Worm (Caenorhabditis elegans) whole organism, L4 larva: Measurements from ENCODE around the gene mes-4.
A peak's percentile ranks its signal among the peaks of the same experiment; 100 is the strongest.

Experiments
- F26F4.8 ChIP-seq: fragments of 200-800 bp; sonication (Bioruptor generic); conservative IDR thresholded peaks from 2 replicates; pipeline ENCODE4 v1.3.6; 2022; ENCODE audit warnings: missing genetic modification characterization, missing compliant biosample characterization
- F37D6.2 ChIP-seq: sonication (generic microtip); optimal IDR thresholded peaks from 2 replicates; lab custom pipeline; 2016; ENCODE audit warnings: mild to moderate bottlenecking, missing genetic modification characterization, missing compliant biosample characterization
- F49E8.2 ChIP-seq: sonication (generic microtip); optimal IDR thresholded peaks from 2 replicates; lab custom pipeline; 2016; ENCODE audit warnings: missing compliant biosample characterization, mild to moderate bottlenecking, missing genetic modification characterization, borderline replicate concordance
- T20F7.1 ChIP-seq: fragments of 200-800 bp; sonication (Bioruptor generic); optimal IDR thresholded peaks from 2 replicates; lab custom pipeline; 2018; ENCODE audit warnings: mild to moderate bottlenecking, missing genetic modification characterization, missing compliant biosample characterization
- Y105C5A.15 ChIP-seq: fragments of 200-800 bp; sonication (Bioruptor generic); IDR thresholded peaks from 2 replicates; pipeline ENCODE4 v1.3.6; 2022; ENCODE audit warnings: missing genetic modification characterization, missing compliant biosample characterization
- Y48G9A.11 ChIP-seq: fragments of 200-800 bp; sonication (Bioruptor generic); IDR thresholded peaks from 2 replicates; pipeline ENCODE4 v1.3.6; 2022; ENCODE audit warnings: missing genetic modification reagents, missing genetic modification characterization, missing compliant biosample characterization
- ZK337.2 ChIP-seq: fragments of 200-800 bp; sonication (Bioruptor generic); IDR thresholded peaks from 2 replicates; pipeline ENCODE4 v1.3.6; 2022; ENCODE audit warnings: missing genetic modification reagents, missing genetic modification characterization, missing compliant biosample characterization
- aha-1 ChIP-seq: fragments of 150-350 bp; peaks from one replicate; lab custom pipeline; 2014; ENCODE audit warnings: missing biosample characterization, missing genetic modification characterization
- ceh-28 ChIP-seq: fragments of 150-350 bp; optimal IDR thresholded peaks from 2 replicates; lab custom pipeline; 2014; ENCODE audit warnings: missing biosample characterization, missing genetic modification reagents, missing genetic modification characterization
- daf-12 ChIP-seq: fragments of 150-350 bp; optimal IDR thresholded peaks from 2 replicates; lab custom pipeline; 2014; ENCODE audit warnings: missing biosample characterization, missing genetic modification reagents, missing genetic modification characterization
- dpl-1 ChIP-seq: fragments of 150-350 bp; optimal IDR thresholded peaks from 2 replicates; lab custom pipeline; 2014; ENCODE audit warnings: missing biosample characterization, missing genetic modification reagents, missing genetic modification characterization
- duxl-1 ChIP-seq: sonication (generic microtip); optimal IDR thresholded peaks from 2 replicates; lab custom pipeline; 2016; ENCODE audit warnings: mild to moderate bottlenecking, missing genetic modification characterization, moderate library complexity, missing compliant biosample characterization; ENCODE audit not compliant: poor library complexity
- dve-1 ChIP-seq: sonication (generic microtip); optimal IDR thresholded peaks from 2 replicates; lab custom pipeline; 2017; ENCODE audit warnings: antibody characterized with exemption, mild to moderate bottlenecking, missing genetic modification characterization, missing compliant biosample characterization; ENCODE audit not compliant: insufficient read depth
- egl-43 ChIP-seq: fragments of 200-800 bp; sonication (Bioruptor generic); IDR thresholded peaks from 2 replicates; pipeline ENCODE4 v1.3.6; 2022; ENCODE audit warnings: missing genetic modification reagents, missing genetic modification characterization, missing compliant biosample characterization
- fos-1 ChIP-seq: fragments of 150-350 bp; optimal IDR thresholded peaks from 2 replicates; lab custom pipeline; 2014; ENCODE audit warnings: missing biosample characterization, missing genetic modification characterization
- gei-8 ChIP-seq: fragments of 200-800 bp; sonication (Bioruptor generic); optimal IDR thresholded peaks from 2 replicates; lab custom pipeline; 2018; ENCODE audit warnings: mild to moderate bottlenecking, missing genetic modification characterization, missing compliant biosample characterization
- hif-1 ChIP-seq, 2 experiments: sonication (generic microtip); optimal IDR thresholded peaks; 2 replicates each; lab custom pipeline; 2016 to 2017; ENCODE audit warnings: missing compliant biosample characterization in 2 of 2, missing genetic modification characterization in 2 of 2, missing genetic modification reagents in 2 of 2, missing genotype in 2 of 2, mild to moderate bottlenecking in 1 of 2
- hlh-11 ChIP-seq: fragments of 200-800 bp; sonication (Bioruptor generic); optimal IDR thresholded peaks from 2 replicates; lab custom pipeline; 2018; ENCODE audit warnings: mild to moderate bottlenecking, missing genetic modification characterization, missing compliant biosample characterization
- hlh-30 ChIP-seq: sonication (generic microtip); optimal IDR thresholded peaks from 2 replicates; lab custom pipeline; 2017; ENCODE audit warnings: antibody characterized with exemption, mild to moderate bottlenecking, missing genetic modification characterization, missing compliant biosample characterization; ENCODE audit not compliant: insufficient read depth
- lim-7 ChIP-seq: fragments of 200-800 bp; sonication (Bioruptor generic); IDR thresholded peaks from 2 replicates; pipeline ENCODE4 v1.3.6; 2022; ENCODE audit warnings: missing genetic modification characterization, missing compliant biosample characterization
- lin-13 ChIP-seq: fragments of 150-350 bp; optimal IDR thresholded peaks from 2 replicates; lab custom pipeline; 2014; ENCODE audit warnings: missing biosample characterization, missing genetic modification reagents, missing genetic modification characterization
- lin-38 ChIP-seq: fragments of 200-800 bp; sonication (Bioruptor generic); IDR thresholded peaks from 2 replicates; pipeline ENCODE4 v1.3.6; 2022; ENCODE audit warnings: missing genetic modification reagents, missing genetic modification characterization, missing compliant biosample characterization
- lin-39 ChIP-seq: fragments of 150-350 bp; optimal IDR thresholded peaks from 2 replicates; lab custom pipeline; 2014; ENCODE audit warnings: missing biosample characterization, missing genetic modification reagents, missing genetic modification characterization
- lsy-2 ChIP-seq, 2 experiments: fragments of 150-350 bp in 1 of 2; sonication (generic microtip) in 1 of 2; optimal IDR thresholded peaks; 2 replicates each; lab custom pipeline; 2014 to 2017; ENCODE audit warnings: missing biosample characterization in 2 of 2, missing genetic modification characterization in 2 of 2
- madf-9 ChIP-seq: fragments of 200-800 bp; sonication (Bioruptor generic); conservative IDR thresholded peaks from 2 replicates; pipeline ENCODE4 v1.3.6; 2022; ENCODE audit warnings: missing genetic modification reagents, missing genetic modification characterization, missing compliant biosample characterization
- mdl-1 ChIP-seq, 2 experiments: fragments of 150-350 bp in 1 of 2; sonication (generic microtip) in 1 of 2; optimal IDR thresholded peaks; 2 replicates each; lab custom pipeline; 2014 to 2017; ENCODE audit warnings: missing biosample characterization in 2 of 2, missing genetic modification characterization in 2 of 2
- mdt-29 ChIP-seq: fragments of 200-800 bp; sonication (Bioruptor generic); IDR thresholded peaks from 2 replicates; pipeline ENCODE4 v1.3.6; 2022; ENCODE audit warnings: missing genetic modification reagents, missing genetic modification characterization, missing compliant biosample characterization
- mes-2 ChIP-seq: sonication (generic microtip); optimal IDR thresholded peaks from 2 replicates; lab custom pipeline; 2016; ENCODE audit warnings: missing genotype, mild to moderate bottlenecking, missing genetic modification characterization, missing compliant biosample characterization; ENCODE audit not compliant: poor library complexity, severe bottlenecking
- nhr-28 ChIP-seq: fragments of 150-350 bp; optimal IDR thresholded peaks from 2 replicates; lab custom pipeline; 2014; ENCODE audit warnings: missing biosample characterization, missing genetic modification characterization
- nhr-76 ChIP-seq: fragments of 150-350 bp; optimal IDR thresholded peaks from 2 replicates; lab custom pipeline; 2014; ENCODE audit warnings: missing biosample characterization, missing genetic modification characterization
- pqm-1 ChIP-seq: sonication (generic microtip); optimal IDR thresholded peaks from 2 replicates; lab custom pipeline; 2017; ENCODE audit warnings: missing biosample characterization, missing genetic modification characterization
- snpc-4 ChIP-seq: fragments of 150-350 bp; optimal IDR thresholded peaks from 2 replicates; lab custom pipeline; 2014; ENCODE audit warnings: missing biosample characterization, missing genetic modification characterization
- spr-1 ChIP-seq: sonication (generic microtip); optimal IDR thresholded peaks from 2 replicates; lab custom pipeline; 2016; ENCODE audit warnings: mild to moderate bottlenecking, missing genetic modification characterization, missing compliant biosample characterization
- unc-130 ChIP-seq: sonication (generic microtip); optimal IDR thresholded peaks from 2 replicates; lab custom pipeline; 2016; ENCODE audit warnings: missing genetic modification reagents, missing genetic modification characterization, missing compliant biosample characterization
- ztf-11 ChIP-seq: fragments of 150-350 bp; optimal IDR thresholded peaks from 2 replicates; lab custom pipeline; 2014; ENCODE audit warnings: missing biosample characterization, missing genetic modification characterization

The mes-4 gene

ce11 chrV:13409089-13409488 is 28.3 kb downstream of the mes-4 start:
- TF ChIP-seq mdl-1 (tag; optimal IDR thresholded peaks at IDR 0.05; lab: Kevin White, UChicago) (no peak), gei-8 (GFP tag; lab: Kevin White, UChicago) (no peak), Y48G9A.11 (GFP tag; lab: Robert Waterston, UW) (peak; percentile 65; the same call in 1 of the 2 replicates), lsy-2 (tag; optimal IDR thresholded peaks at IDR 0.05; lab: Kevin White, UChicago) (peak in 1 of 2 experiments; percentile 31), mdt-29 (GFP tag; lab: Robert Waterston, UW) (no peak), snpc-4 (tag; lab: Kevin White, UChicago) (no peak), F49E8.2 (tag; lab: Kevin White, UChicago) (peak; percentile 18), mes-2 (tag; lab: Kevin White, UChicago) (peak; percentile 90), lin-38 (peak; percentile 51), fos-1 (tag; lab: Kevin White, UChicago) (no peak), dpl-1 (peak; percentile 87), F37D6.2 (no peak), ztf-11 (no peak), T20F7.1 (peak; percentile 2), hif-1 (tag; optimal IDR thresholded peaks at IDR 0.05; lab: Kevin White, UChicago) (peak in 1 of 2 experiments; percentile 1), unc-130 (GFP tag; lab: Kevin White, UChicago) (peak; percentile 22), spr-1 (tag; lab: Kevin White, UChicago) (no peak), madf-9 (GFP tag; lab: Robert Waterston, UW) (no peak), ZK337.2 (GFP tag; lab: Robert Waterston, UW) (0 out of 2 replicates have a peak, but pooled peaks have one; percentile 23), aha-1 (tag; lab: Kevin White, UChicago) (peak; percentile 70)

ce11 chrV:13408440-13408839 is 28.9 kb downstream of the mes-4 start:
- TF ChIP-seq duxl-1 (tag; lab: Kevin White, UChicago) = peak; percentile 1
- TF ChIP-seq F26F4.8 = no peak
- TF ChIP-seq egl-43 (GFP tag; lab: Robert Waterston, UW) = no peak
- peak; percentile 94 for TF ChIP-seq aha-1 (tag; lab: Kevin White, UChicago)
- no peak for TF ChIP-seq lin-39 (tag; lab: Kevin White, UChicago)
- TF ChIP-seq madf-9 (GFP tag; lab: Robert Waterston, UW) = no peak

- TF ChIP-seq hlh-30 (peak; percentile 21), ceh-28 (no peak), pqm-1 (peak; percentile 41), egl-43 (GFP tag; lab: Robert Waterston, UW) (no peak), lin-38 (no peak), Y48G9A.11 (GFP tag; lab: Robert Waterston, UW) (no peak), T20F7.1 (peak; percentile 22), dve-1 (peak; percentile 7), daf-12 (tag; lab: Kevin White, UChicago) (no peak), hlh-11 (tag; lab: Kevin White, UChicago) (peak; percentile 25), Y105C5A.15 (GFP tag; lab: Robert Waterston, UW) (no peak)
These were observed 29.4 kb downstream of the mes-4 start, which contains the start of gene F53F1.3 for ce11 chrV:13407913-13408312. Gene F53F1.3 (plus strand): TSS chrV:13408242.

- TF ChIP-seq nhr-28 (tag; lab: Kevin White, UChicago) (peak; percentile 11), aha-1 (tag; lab: Kevin White, UChicago) (peak; percentile 91), nhr-76 (tag; lab: Kevin White, UChicago) (no peak), lim-7 (no peak), lin-13 (GFP tag; lab: Kevin White, UChicago) (no peak)
These were observed 30.8 kb downstream of the mes-4 start, which contains the start of gene F53F1.2 for ce11 chrV:13406511-13406910. Gene F53F1.2 (plus strand): TSS chrV:13406816.
